Worm (Caenorhabditis elegans) whole organism, young adult: ENCODE data around the gene srg-39.

ENCODE experiments used
- F22D6.2 ChIP-seq: sonication (generic microtip); optimal IDR thresholded peaks from 2 replicates; lab custom pipeline; 2016; ENCODE audit warnings: mild to moderate bottlenecking, missing genetic modification characterization, missing compliant biosample characterization
- F39B2.1 ChIP-seq: fragments of 200-800 bp; sonication (Bioruptor generic); IDR thresholded peaks from 2 replicates; pipeline ENCODE4 v1.3.6; 2022; ENCODE audit warnings: missing genetic modification reagents, missing genetic modification characterization, missing compliant biosample characterization
- T07F8.4 ChIP-seq: sonication (generic microtip); optimal IDR thresholded peaks from 2 replicates; lab custom pipeline; 2016; ENCODE audit warnings: mild to moderate bottlenecking, missing genetic modification characterization, moderate library complexity, missing compliant biosample characterization
- ama-1 ChIP-seq, 3 experiments: fragments of 150-350 bp in 1 of 3; sonication (generic microtip) in 2 of 3; optimal IDR thresholded peaks; 2 replicates each; lab custom pipeline; 2014 to 2018; ENCODE audit warnings: missing biosample characterization in 2 of 3, missing genetic modification characterization in 2 of 3, missing genetic modification reagents in 2 of 3
- aptf-3 ChIP-seq: fragments of 200-800 bp; sonication (Bioruptor generic); IDR thresholded peaks from 2 replicates; pipeline ENCODE4 v1.3.6; 2022; ENCODE audit warnings: missing genetic modification characterization, missing compliant biosample characterization
- bed-1 ChIP-seq: fragments of 200-800 bp; sonication (Bioruptor generic); IDR thresholded peaks from 2 replicates; pipeline ENCODE4 v1.3.6; 2022; ENCODE audit warnings: missing genetic modification reagents, missing genetic modification characterization, missing compliant biosample characterization
- gei-17 ChIP-seq: fragments of 200-800 bp; sonication (Bioruptor generic); optimal IDR thresholded peaks from 2 replicates; lab custom pipeline; 2018; ENCODE audit warnings: mild to moderate bottlenecking, missing genetic modification characterization, missing compliant biosample characterization
- him-1 ChIP-seq: sonication (generic microtip); optimal IDR thresholded peaks from 2 replicates; lab custom pipeline; 2016; ENCODE audit warnings: missing genotype, missing genetic modification reagents, missing genetic modification characterization, missing compliant biosample characterization
- lsl-1 ChIP-seq: fragments of 200-800 bp; sonication (Bioruptor generic); optimal IDR thresholded peaks from 2 replicates; lab custom pipeline; 2018; ENCODE audit warnings: mild to moderate bottlenecking, missing genetic modification characterization, moderate library complexity, missing compliant biosample characterization
- madf-6 ChIP-seq: fragments of 200-800 bp; sonication (Bioruptor generic); IDR thresholded peaks from 2 replicates; pipeline ENCODE4 v1.3.6; 2022; ENCODE audit warnings: missing genetic modification reagents, missing genetic modification characterization, missing compliant biosample characterization
- pha-4 ChIP-seq: fragments of 150-350 bp; sonication (generic microtip); optimal IDR thresholded peaks from 2 replicates; lab custom pipeline; 2014; ENCODE audit warnings: missing biosample characterization, missing genetic modification reagents, missing genetic modification characterization
- snpc-4 ChIP-seq, 5 experiments: fragments of 150-350 bp in 1 of 5; sonication (generic microtip) in 4 of 5; optimal IDR thresholded peaks; 2 replicates each; lab custom pipeline; 2014 to 2018; ENCODE audit warnings: missing genetic modification characterization in 5 of 5, missing biosample characterization in 3 of 5, antibody characterized with exemption in 2 of 5, mild to moderate bottlenecking in 2 of 5, missing compliant biosample characterization in 2 of 5, missing genotype in 2 of 5, moderate library complexity in 2 of 5, missing genetic modification reagents in 1 of 5

ce11 chrV:11147780-11148144, 4.5 kb downstream of the srg-39 start:
- TF ChIP-seq lsl-1 (GFP tag; lab: Kevin White, UChicago) (no peak), F39B2.1 (GFP tag; lab: Robert Waterston, UW) (no peak), gei-17 (GFP tag; lab: Kevin White, UChicago) (no peak), snpc-4 (GFP tag; optimal IDR thresholded peaks at IDR 0.05; lab: Kevin White, UChicago) (no peak), snpc-4 (tag; optimal IDR thresholded peaks at IDR 0.05; lab: Kevin White, UChicago) (no peak), ama-1 (optimal IDR thresholded peaks at IDR 0.05; lab: Kevin White, UChicago) (peak; percentile 67), ama-1 (GFP tag; optimal IDR thresholded peaks at IDR 0.05; lab: Kevin White, UChicago) (no peak), bed-1 (GFP tag; lab: Robert Waterston, UW) (no peak), F22D6.2 (tag; lab: Kevin White, UChicago) (no peak), T07F8.4 (tag; lab: Kevin White, UChicago) (no peak), him-1 (no peak), pha-4 (tag; lab: Kevin White, UChicago) (no peak), aptf-3 (GFP tag; lab: Robert Waterston, UW) (no peak), madf-6 (GFP tag; lab: Robert Waterston, UW) (no peak)
